Worm (Caenorhabditis elegans): ENCODE measurements around the gene trap-2.

DNA sequence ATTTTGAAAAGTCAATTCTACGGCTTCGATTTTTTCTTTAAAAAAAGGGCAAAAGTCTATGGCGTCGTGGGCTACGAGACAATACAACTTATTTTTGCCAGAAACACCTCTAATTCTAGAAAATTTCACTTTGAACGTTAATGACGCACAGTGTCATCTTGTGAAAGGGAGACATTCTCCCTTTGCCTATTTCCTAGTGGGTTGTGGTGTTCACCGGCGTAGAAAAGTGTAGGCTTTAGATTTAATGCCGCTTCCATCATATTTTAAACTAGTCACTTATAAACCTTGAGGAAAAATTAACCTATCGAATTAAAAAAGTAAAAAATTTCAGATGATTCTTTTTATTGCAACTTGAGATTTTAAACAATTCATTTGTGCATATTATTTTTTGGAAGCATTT, 17.5 kb upstream of the trap-2 start:
- TF ChIP-seq unc-86 (tag; optimal IDR thresholded peaks at IDR 0.05) (no peak), elt-2 (tag; optimal IDR thresholded peaks at IDR 0.05) (no peak), odd-2 (tag; optimal IDR thresholded peaks at IDR 0.05) (no peak), tbx-7 (tag; optimal IDR thresholded peaks at IDR 0.05) (no peak), pha-4 (tag; optimal IDR thresholded peaks at IDR 0.05) (no peak)

Data from whole organism, late embryonic.